Worm (Caenorhabditis elegans) whole organism, L4 larva: ENCODE results near the gene R06B9.5.

Experiments used
- F44E2.7 ChIP-seq: fragments of 200-800 bp; sonication (Bioruptor generic); IDR thresholded peaks from 2 replicates; pipeline ENCODE4 v2.1.2; 2022; ENCODE audit warnings: missing genetic modification characterization, missing compliant biosample characterization
- F49E8.2 ChIP-seq: sonication (generic microtip); optimal IDR thresholded peaks from 2 replicates; lab custom pipeline; 2016; ENCODE audit warnings: missing compliant biosample characterization, mild to moderate bottlenecking, missing genetic modification characterization, borderline replicate concordance
- R02D3.7 ChIP-seq: fragments of 150-350 bp; sonication (generic microtip); optimal IDR thresholded peaks from 3 replicates; lab custom pipeline; 2014; ENCODE audit warnings: missing biosample characterization, missing genetic modification characterization
- T20F7.1 ChIP-seq: fragments of 200-800 bp; sonication (Bioruptor generic); optimal IDR thresholded peaks from 2 replicates; lab custom pipeline; 2018; ENCODE audit warnings: mild to moderate bottlenecking, missing genetic modification characterization, missing compliant biosample characterization
- ZK337.2 ChIP-seq: fragments of 200-800 bp; sonication (Bioruptor generic); IDR thresholded peaks from 2 replicates; pipeline ENCODE4 v1.3.6; 2022; ENCODE audit warnings: missing genetic modification reagents, missing genetic modification characterization, missing compliant biosample characterization
- ZK546.5 ChIP-seq, 2 experiments: sonication (generic microtip); optimal IDR thresholded peaks; 2 replicates each; lab custom pipeline; 2017; ENCODE audit warnings: missing biosample characterization in 2 of 2, missing genetic modification characterization in 2 of 2
- aha-1 ChIP-seq: fragments of 150-350 bp; peaks from one replicate; lab custom pipeline; 2014; ENCODE audit warnings: missing biosample characterization, missing genetic modification characterization
- aly-2 ChIP-seq: sonication (generic microtip); optimal IDR thresholded peaks from 2 replicates; lab custom pipeline; 2018; ENCODE audit warnings: missing biosample characterization, missing genetic modification characterization
- daf-16 ChIP-seq, 3 experiments: sonication (generic microtip); optimal IDR thresholded peaks; 2 replicates each; lab custom pipeline; 2016 to 2017; ENCODE audit warnings: missing genetic modification characterization in 3 of 3, missing genetic modification reagents in 3 of 3, mild to moderate bottlenecking in 2 of 3, missing compliant biosample characterization in 2 of 3, missing biosample characterization in 1 of 3, moderate library complexity in 1 of 3
- daf-19 ChIP-seq: fragments of 200-800 bp; sonication (Bioruptor generic); conservative IDR thresholded peaks from 2 replicates; pipeline ENCODE4 v1.3.6; 2022; ENCODE audit warnings: missing genetic modification characterization, missing compliant biosample characterization
- dmd-8 ChIP-seq: fragments of 200-800 bp; sonication (Bioruptor generic); IDR thresholded peaks from 2 replicates; pipeline ENCODE4 v1.3.6; 2022; ENCODE audit warnings: missing genetic modification characterization, missing compliant biosample characterization
- duxl-1 ChIP-seq: sonication (generic microtip); optimal IDR thresholded peaks from 2 replicates; lab custom pipeline; 2016; ENCODE audit warnings: mild to moderate bottlenecking, missing genetic modification characterization, moderate library complexity, missing compliant biosample characterization; ENCODE audit not compliant: poor library complexity
- dve-1 ChIP-seq: sonication (generic microtip); optimal IDR thresholded peaks from 2 replicates; lab custom pipeline; 2017; ENCODE audit warnings: antibody characterized with exemption, mild to moderate bottlenecking, missing genetic modification characterization, missing compliant biosample characterization; ENCODE audit not compliant: insufficient read depth
- fos-1 ChIP-seq: fragments of 150-350 bp; optimal IDR thresholded peaks from 2 replicates; lab custom pipeline; 2014; ENCODE audit warnings: missing biosample characterization, missing genetic modification characterization
- gei-8 ChIP-seq: fragments of 200-800 bp; sonication (Bioruptor generic); optimal IDR thresholded peaks from 2 replicates; lab custom pipeline; 2018; ENCODE audit warnings: mild to moderate bottlenecking, missing genetic modification characterization, missing compliant biosample characterization
- hmg-1.1 ChIP-seq: fragments of 200-800 bp; sonication (Bioruptor generic); IDR thresholded peaks from 2 replicates; pipeline ENCODE4 v1.3.6; 2022; ENCODE audit warnings: missing genetic modification reagents, missing genetic modification characterization, missing compliant biosample characterization
- lim-7 ChIP-seq: fragments of 200-800 bp; sonication (Bioruptor generic); IDR thresholded peaks from 2 replicates; pipeline ENCODE4 v1.3.6; 2022; ENCODE audit warnings: missing genetic modification characterization, missing compliant biosample characterization
- lin-1 ChIP-seq: fragments of 200-800 bp; sonication (Bioruptor generic); IDR thresholded peaks from 2 replicates; pipeline ENCODE4 v1.3.6; 2022; ENCODE audit warnings: missing genetic modification reagents, missing genetic modification characterization, missing compliant biosample characterization
- lin-15B ChIP-seq: fragments of 150-350 bp; sonication (generic microtip); optimal IDR thresholded peaks from 3 replicates; lab custom pipeline; 2014; ENCODE audit warnings: missing biosample characterization, missing genetic modification characterization
- lir-3 ChIP-seq: sonication (generic microtip); optimal IDR thresholded peaks from 2 replicates; lab custom pipeline; 2016; ENCODE audit warnings: mild to moderate bottlenecking, missing genetic modification characterization, missing compliant biosample characterization
- lsy-2 ChIP-seq, 2 experiments: fragments of 150-350 bp in 1 of 2; sonication (generic microtip) in 1 of 2; optimal IDR thresholded peaks; 2 replicates each; lab custom pipeline; 2014 to 2017; ENCODE audit warnings: missing biosample characterization in 2 of 2, missing genetic modification characterization in 2 of 2
- madf-9 ChIP-seq: fragments of 200-800 bp; sonication (Bioruptor generic); conservative IDR thresholded peaks from 2 replicates; pipeline ENCODE4 v1.3.6; 2022; ENCODE audit warnings: missing genetic modification reagents, missing genetic modification characterization, missing compliant biosample characterization
- mdl-1 ChIP-seq, 2 experiments: fragments of 150-350 bp in 1 of 2; sonication (generic microtip) in 1 of 2; optimal IDR thresholded peaks; 2 replicates each; lab custom pipeline; 2014 to 2017; ENCODE audit warnings: missing biosample characterization in 2 of 2, missing genetic modification characterization in 2 of 2
- mep-1 ChIP-seq: fragments of 150-350 bp; sonication (generic microtip); optimal IDR thresholded peaks from 3 replicates; lab custom pipeline; 2014; ENCODE audit warnings: missing biosample characterization, missing genetic modification characterization
- mes-2 ChIP-seq: sonication (generic microtip); optimal IDR thresholded peaks from 2 replicates; lab custom pipeline; 2016; ENCODE audit warnings: missing genotype, mild to moderate bottlenecking, missing genetic modification characterization, missing compliant biosample characterization; ENCODE audit not compliant: poor library complexity, severe bottlenecking
- mxl-3 ChIP-seq: fragments of 200-800 bp; sonication (Bioruptor generic); optimal IDR thresholded peaks from 2 replicates; lab custom pipeline; 2018; ENCODE audit warnings: mild to moderate bottlenecking, missing genetic modification characterization, missing compliant biosample characterization
- nhr-111 ChIP-seq: fragments of 200-800 bp; sonication (Bioruptor generic); optimal IDR thresholded peaks from 2 replicates; lab custom pipeline; 2018; ENCODE audit warnings: mild to moderate bottlenecking, missing genetic modification characterization, missing compliant biosample characterization
- nhr-237 ChIP-seq: sonication (generic microtip); optimal IDR thresholded peaks from 2 replicates; lab custom pipeline; 2017; ENCODE audit warnings: missing biosample characterization, missing genetic modification characterization
- nhr-28 ChIP-seq: fragments of 150-350 bp; optimal IDR thresholded peaks from 2 replicates; lab custom pipeline; 2014; ENCODE audit warnings: missing biosample characterization, missing genetic modification characterization
- nhr-41 ChIP-seq: fragments of 200-800 bp; sonication (Bioruptor generic); IDR thresholded peaks from 2 replicates; pipeline ENCODE4 v1.3.6; 2022; ENCODE audit warnings: missing genetic modification reagents, missing genetic modification characterization, missing compliant biosample characterization
- nhr-48 ChIP-seq: sonication (generic microtip); optimal IDR thresholded peaks from 2 replicates; lab custom pipeline; 2016; ENCODE audit warnings: mild to moderate bottlenecking, missing genetic modification characterization, missing compliant biosample characterization
- nhr-6 ChIP-seq: fragments of 150-350 bp; optimal IDR thresholded peaks from 2 replicates; lab custom pipeline; 2014; ENCODE audit warnings: missing biosample characterization, missing genetic modification characterization
- skn-1 ChIP-seq: fragments of 150-350 bp; optimal IDR thresholded peaks from 2 replicates; lab custom pipeline; 2014; ENCODE audit warnings: missing biosample characterization, missing genetic modification characterization
- snpc-1.2 ChIP-seq: fragments of 200-800 bp; sonication (Bioruptor generic); IDR thresholded peaks from 2 replicates; pipeline ENCODE4 v1.3.6; 2022; ENCODE audit warnings: missing genetic modification reagents, missing genetic modification characterization, missing compliant biosample characterization
- spr-3 ChIP-seq: fragments of 200-800 bp; sonication (Bioruptor generic); optimal IDR thresholded peaks from 2 replicates; lab custom pipeline; 2018; ENCODE audit warnings: mild to moderate bottlenecking, missing genetic modification characterization, missing compliant biosample characterization
- tag-97 ChIP-seq: fragments of 200-800 bp; sonication (Bioruptor generic); IDR thresholded peaks from 2 replicates; pipeline ENCODE4 v1.3.6; 2022; ENCODE audit warnings: missing genetic modification characterization, missing compliant biosample characterization
- tra-1 ChIP-seq: fragments of 200-800 bp; sonication (Bioruptor generic); IDR thresholded peaks from 2 replicates; pipeline ENCODE4 v1.3.6; 2022; ENCODE audit warnings: missing genetic modification reagents, missing genetic modification characterization, missing compliant biosample characterization
- unc-130 ChIP-seq: sonication (generic microtip); optimal IDR thresholded peaks from 2 replicates; lab custom pipeline; 2016; ENCODE audit warnings: missing genetic modification reagents, missing genetic modification characterization, missing compliant biosample characterization
- zfp-2 ChIP-seq: sonication (generic microtip); optimal IDR thresholded peaks from 2 replicates; lab custom pipeline; 2016; ENCODE audit warnings: mild to moderate bottlenecking, missing genetic modification characterization, missing compliant biosample characterization
- zfp-3 ChIP-seq: fragments of 200-800 bp; sonication (Bioruptor generic); conservative IDR thresholded peaks from 2 replicates; pipeline ENCODE4 v1.3.6; 2022; ENCODE audit warnings: missing genetic modification reagents, missing genetic modification characterization, missing compliant biosample characterization
- ztf-11 ChIP-seq: fragments of 150-350 bp; optimal IDR thresholded peaks from 2 replicates; lab custom pipeline; 2014; ENCODE audit warnings: missing biosample characterization, missing genetic modification characterization

The R06B9.5 gene

DNA sequence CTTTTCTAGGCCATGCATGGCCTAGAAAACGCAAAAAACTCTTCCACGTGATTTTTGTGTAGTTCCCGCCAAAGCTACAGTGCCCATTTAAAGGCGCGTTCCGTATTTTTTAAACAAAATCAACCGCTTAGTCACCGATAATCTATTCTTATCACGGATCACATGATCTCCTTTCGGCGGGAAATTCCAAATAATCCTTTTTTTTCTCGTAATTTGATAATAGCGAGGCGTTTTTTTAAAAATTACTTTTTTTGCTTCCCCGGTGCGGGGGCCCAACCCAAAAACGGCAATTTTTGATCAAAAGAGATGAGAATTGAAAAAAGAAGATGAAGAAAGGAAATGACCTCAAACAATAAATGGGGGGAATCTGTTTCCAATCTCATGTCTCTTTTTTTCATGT is 14.9 kb downstream of the R06B9.5 start:
- no peak for TF ChIP-seq gei-8 (GFP tag; lab: Kevin White, UChicago)
- TF ChIP-seq F49E8.2 = no peak
- no peak for TF ChIP-seq ZK337.2 (GFP tag; lab: Robert Waterston, UW)
- TF ChIP-seq hmg-1.1 = no peak
- no peak for TF ChIP-seq dmd-8 (GFP tag; lab: Robert Waterston, UW)
- TF ChIP-seq lim-7 = no peak
- TF ChIP-seq aly-2 (tag; lab: Kevin White, UChicago) = no peak
- TF ChIP-seq nhr-28 (tag; lab: Kevin White, UChicago) = peak; percentile 13
- TF ChIP-seq F44E2.7 (GFP tag; lab: Robert Waterston, UW) = no peak
- TF ChIP-seq nhr-237 (tag; lab: Kevin White, UChicago) = no peak
- peak in 1 of 2 experiments; percentile 11 for TF ChIP-seq mdl-1 (tag; optimal IDR thresholded peaks at IDR 0.05; lab: Kevin White, UChicago)
- 0 out of 2 replicates have a peak, but pooled peaks have one; percentile 27 for TF ChIP-seq tra-1

DNA sequence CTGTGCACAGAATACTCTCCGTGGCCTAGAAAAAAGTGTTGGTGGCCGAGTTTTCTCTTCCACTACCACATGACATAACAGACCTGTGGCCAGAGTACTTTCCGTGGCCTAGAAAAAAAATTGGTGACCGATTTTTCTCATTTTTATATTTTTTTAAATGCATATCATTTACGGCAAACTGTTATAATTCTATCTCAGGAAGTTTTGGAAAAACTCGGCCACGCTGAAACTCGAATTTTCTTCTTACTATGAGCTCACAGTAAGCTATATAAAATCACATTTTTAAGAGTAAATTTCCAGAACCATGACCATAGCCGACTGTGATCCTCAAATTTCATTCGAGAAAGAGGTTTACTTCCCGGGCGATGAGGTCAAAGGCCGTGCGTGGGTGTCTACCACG is 15.9 kb downstream of the R06B9.5 start, which contains the start of gene arrd-14:
TSS of gene arrd-14 (plus strand) at position 301 of the 400 bp plus-strand sequence.
- TF ChIP-seq dve-1 (tag; lab: Kevin White, UChicago) (no peak), R02D3.7 (tag; lab: Kevin White, UChicago) (no peak), daf-19 (no peak), nhr-28 (tag; lab: Kevin White, UChicago) (no peak), lim-7 (no peak), ZK546.5 (tag; optimal IDR thresholded peaks at IDR 0.05; lab: Kevin White, UChicago) (no peak), lin-1 (GFP tag; lab: Robert Waterston, UW) (no peak), T20F7.1 (GFP tag; lab: Kevin White, UChicago) (no peak), lir-3 (tag; lab: Kevin White, UChicago) (no peak), nhr-6 (tag; lab: Kevin White, UChicago) (no peak), nhr-48 (no peak), spr-3 (GFP tag; lab: Kevin White, UChicago) (no peak), fos-1 (tag; lab: Kevin White, UChicago) (no peak), nhr-111 (no peak), skn-1 (no peak), zfp-3 (GFP tag; lab: Robert Waterston, UW) (no peak), mxl-3 (GFP tag; lab: Kevin White, UChicago) (no peak), duxl-1 (tag; lab: Kevin White, UChicago) (no peak), zfp-2 (tag; lab: Kevin White, UChicago) (no peak), unc-130 (no peak)

DNA sequence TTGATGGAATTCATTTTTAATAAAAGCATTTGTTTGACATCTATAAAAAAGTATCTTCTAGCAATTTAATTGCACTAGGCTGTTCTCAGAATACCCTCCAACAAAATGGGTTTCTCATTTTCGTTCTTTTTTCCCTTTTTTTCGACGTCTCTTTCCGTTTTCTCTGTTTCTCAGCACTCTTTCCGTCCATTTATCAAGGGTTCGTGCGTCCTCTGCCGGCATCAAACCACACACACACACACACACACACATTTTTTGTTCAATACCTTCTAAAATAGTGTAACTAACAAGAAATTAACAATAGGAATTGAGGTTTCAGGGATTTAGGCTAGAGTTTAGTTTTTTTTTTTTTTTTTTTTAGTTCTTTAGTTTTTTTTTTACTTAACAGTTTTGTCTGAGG is 20.1 kb downstream of the R06B9.5 start:
- TF ChIP-seq lsy-2 (tag; optimal IDR thresholded peaks at IDR 0.05; lab: Kevin White, UChicago) (peak in 1 of 2 experiments; percentile 46), mep-1 (tag; lab: Kevin White, UChicago) (peak; percentile 15), nhr-28 (tag; lab: Kevin White, UChicago) (peak; percentile 6), mes-2 (tag; lab: Kevin White, UChicago) (peak; percentile 30), hmg-1.1 (0 out of 2 replicates have a peak, but pooled peaks have one; percentile 19), tag-97 (GFP tag; lab: Robert Waterston, UW) (no peak), lin-15B (no peak), aha-1 (tag; lab: Kevin White, UChicago) (peak; percentile 79)

DNA sequence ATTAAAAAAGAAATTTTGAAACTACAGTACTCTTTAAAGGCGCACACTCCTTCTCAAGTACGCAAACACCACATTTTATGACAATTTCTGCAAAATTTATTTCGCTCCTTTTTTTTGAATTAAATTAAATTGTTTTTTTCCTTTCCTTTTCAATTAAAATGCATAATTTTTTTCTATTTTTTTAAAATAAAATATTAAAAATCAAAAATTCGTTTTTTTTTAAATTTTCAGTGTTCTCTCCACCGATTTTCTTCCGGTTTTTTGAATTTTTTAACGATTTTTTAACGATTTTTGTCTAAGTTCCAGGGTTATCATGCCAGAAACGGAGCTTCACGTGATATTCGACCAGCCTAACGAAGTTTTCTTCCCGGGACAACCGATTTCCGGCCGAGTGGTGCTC is 22.0 kb downstream of the R06B9.5 start, which contains the start of gene arrd-13:
TSS of gene arrd-13 (plus strand) at position 301 of the 400 bp plus-strand sequence.
- TF ChIP-seq daf-16 (GFP tag; optimal IDR thresholded peaks at IDR 0.05; lab: Kevin White, UChicago) (no peak), daf-16 (tag; optimal IDR thresholded peaks at IDR 0.05; lab: Kevin White, UChicago) (no peak), lir-3 (tag; lab: Kevin White, UChicago) (no peak), snpc-1.2 (GFP tag; lab: Robert Waterston, UW) (no peak), nhr-41 (GFP tag; lab: Robert Waterston, UW) (no peak), dmd-8 (GFP tag; lab: Robert Waterston, UW) (no peak), madf-9 (GFP tag; lab: Robert Waterston, UW) (no peak), ztf-11 (tag; lab: Kevin White, UChicago) (no peak)
